Worm (Caenorhabditis elegans) whole organism, young adult: Measurements from ENCODE around the gene R160.10.

Experiments
- K12H6.12 ChIP-seq: fragments of 200-800 bp; sonication (Bioruptor generic); optimal IDR thresholded peaks from 2 replicates; lab custom pipeline; 2018; ENCODE audit warnings: mild to moderate bottlenecking, missing genetic modification characterization, missing compliant biosample characterization
- Y56A3A.18 ChIP-seq: fragments of 200-800 bp; sonication (Bioruptor generic); IDR thresholded peaks from 2 replicates; pipeline ENCODE4 v1.3.6; 2022; ENCODE audit warnings: missing genetic modification reagents, missing genetic modification characterization, missing compliant biosample characterization
- ZK185.1 ChIP-seq: sonication (generic microtip); optimal IDR thresholded peaks from 2 replicates; lab custom pipeline; 2016; ENCODE audit warnings: mild to moderate bottlenecking, missing genetic modification characterization, missing compliant biosample characterization; ENCODE audit not compliant: poor library complexity, severe bottlenecking
- die-1 ChIP-seq: sonication (generic microtip); optimal IDR thresholded peaks from 2 replicates; lab custom pipeline; 2016; ENCODE audit warnings: missing genotype, mild to moderate bottlenecking, missing genetic modification characterization, missing compliant biosample characterization
- egrh-3 ChIP-seq: fragments of 200-800 bp; sonication (Bioruptor generic); IDR thresholded peaks from 2 replicates; pipeline ENCODE4 v1.3.6; 2022; ENCODE audit warnings: missing genetic modification reagents, missing genetic modification characterization, missing compliant biosample characterization
- hlh-26 ChIP-seq: fragments of 200-800 bp; sonication (Bioruptor generic); conservative IDR thresholded peaks from 2 replicates; pipeline ENCODE4 v1.3.6; 2022; ENCODE audit warnings: missing genetic modification reagents, missing genetic modification characterization, missing compliant biosample characterization
- nhr-120 ChIP-seq: fragments of 200-800 bp; sonication (Bioruptor generic); IDR thresholded peaks from 2 replicates; pipeline ENCODE4 v1.3.6; 2022; ENCODE audit warnings: missing genetic modification characterization, missing compliant biosample characterization
- pha-4 ChIP-seq: fragments of 150-350 bp; sonication (generic microtip); optimal IDR thresholded peaks from 2 replicates; lab custom pipeline; 2014; ENCODE audit warnings: missing biosample characterization, missing genetic modification reagents, missing genetic modification characterization

- TF ChIP-seq egrh-3 (GFP tag; lab: Robert Waterston, UW) (no peak; the same call in 1 of the 2 replicates), Y56A3A.18 (peak; percentile 84), pha-4 (tag; lab: Kevin White, UChicago) (no peak), K12H6.12 (tag; lab: Kevin White, UChicago) (no peak), die-1 (no peak), ZK185.1 (tag; lab: Kevin White, UChicago) (peak; percentile 68), nhr-120 (GFP tag; lab: Robert Waterston, UW) (no peak), hlh-26 (no peak)
These were observed 27.9 kb upstream of the R160.10 start for ce11 chrX:4395073-4395850.
